Worm (Caenorhabditis elegans) whole organism, L1 larva: ENCODE data around the gene hxk-3.

Source experiments
- C04F5.9 ChIP-seq: sonication (generic microtip); optimal IDR thresholded peaks from 2 replicates; lab custom pipeline; 2016; ENCODE audit warnings: missing genetic modification characterization, missing compliant biosample characterization
- aly-2 ChIP-seq: fragments of 150-350 bp; optimal IDR thresholded peaks from 2 replicates; lab custom pipeline; 2014; ENCODE audit warnings: missing biosample characterization, missing genetic modification characterization
- blmp-1 ChIP-seq: fragments of 150-350 bp; optimal IDR thresholded peaks from 2 replicates; lab custom pipeline; 2014; ENCODE audit warnings: missing biosample characterization, missing genetic modification characterization
- ceh-90 ChIP-seq: sonication (generic microtip); optimal IDR thresholded peaks from 2 replicates; lab custom pipeline; 2016; ENCODE audit warnings: missing genetic modification characterization, missing compliant biosample characterization
- dpl-1 ChIP-seq, 3 experiments: fragments of 150-350 bp in 2 of 3; sonication (generic microtip) in 1 of 3; optimal IDR thresholded peaks; 2 replicates each; lab custom pipeline; 2014 to 2017; ENCODE audit warnings: missing biosample characterization in 3 of 3, missing genetic modification characterization in 3 of 3, missing genetic modification reagents in 3 of 3
- dsc-1 ChIP-seq: sonication (generic microtip); optimal IDR thresholded peaks from 2 replicates; lab custom pipeline; 2016; ENCODE audit warnings: mild to moderate bottlenecking, missing genetic modification characterization, missing compliant biosample characterization
- efl-1 ChIP-seq, 4 experiments: fragments of 150-350 bp; optimal IDR thresholded peaks in 3 of 4; peaks in 1 of 4; 1 replicate in 1 of 4; 2 replicates in 3 of 4; lab custom pipeline; 2014; ENCODE audit warnings: missing biosample characterization in 2 of 4, missing genetic modification characterization in 2 of 4, missing genetic modification reagents in 2 of 4
- egl-13 ChIP-seq: sonication (generic microtip); optimal IDR thresholded peaks from 2 replicates; lab custom pipeline; 2016; ENCODE audit warnings: missing genotype, missing genetic modification reagents, missing genetic modification characterization, missing compliant biosample characterization
- egl-27 ChIP-seq, 2 experiments: fragments of 150-350 bp in 1 of 2; sonication (generic microtip); optimal IDR thresholded peaks; 3 replicates each; lab custom pipeline; 2017 to 2018; ENCODE audit warnings: missing biosample characterization in 2 of 2, missing genetic modification characterization in 2 of 2, missing genetic modification reagents in 2 of 2
- elt-3 ChIP-seq, 6 experiments: fragments of 150-350 bp in 1 of 6; sonication (generic microtip); optimal IDR thresholded peaks; 2 replicates each; lab custom pipeline; 2017 to 2018; ENCODE audit warnings: missing biosample characterization in 6 of 6, missing genetic modification characterization in 6 of 6, inconsistent platforms in 1 of 6
- ets-5 ChIP-seq: fragments of 200-800 bp; sonication (Bioruptor generic); IDR thresholded peaks from 2 replicates; pipeline ENCODE4 v1.3.6; 2022; ENCODE audit warnings: missing genetic modification characterization, missing compliant biosample characterization
- fkh-10 ChIP-seq: sonication (generic microtip); optimal IDR thresholded peaks from 2 replicates; lab custom pipeline; 2017; ENCODE audit warnings: missing biosample characterization, missing genetic modification reagents, missing genetic modification characterization
- fkh-4 ChIP-seq: sonication (generic microtip); optimal IDR thresholded peaks from 2 replicates; lab custom pipeline; 2016; ENCODE audit warnings: missing compliant biosample characterization, missing genetic modification characterization, borderline replicate concordance
- fkh-8 ChIP-seq: sonication (generic microtip); optimal IDR thresholded peaks from 2 replicates; lab custom pipeline; 2016; ENCODE audit warnings: mild to moderate bottlenecking, missing genetic modification characterization, missing compliant biosample characterization
- fos-1 ChIP-seq: fragments of 150-350 bp; optimal IDR thresholded peaks from 2 replicates; lab custom pipeline; 2014; ENCODE audit warnings: missing biosample characterization, missing genetic modification characterization
- grh-1 ChIP-seq: fragments of 200-800 bp; sonication (Bioruptor generic); IDR thresholded peaks from 2 replicates; pipeline ENCODE4 v1.3.6; 2022; ENCODE audit warnings: missing genetic modification reagents, missing genetic modification characterization, missing compliant biosample characterization
- hlh-4 ChIP-seq: sonication (generic microtip); optimal IDR thresholded peaks from 2 replicates; lab custom pipeline; 2016; ENCODE audit warnings: mild to moderate bottlenecking, missing genetic modification characterization, missing compliant biosample characterization
- hpl-2 ChIP-seq: fragments of 150-350 bp; optimal IDR thresholded peaks from 2 replicates; lab custom pipeline; 2014; ENCODE audit warnings: missing biosample characterization, missing genetic modification reagents, missing genetic modification characterization
- jun-1 ChIP-seq: fragments of 150-350 bp; optimal IDR thresholded peaks from 2 replicates; lab custom pipeline; 2014; ENCODE audit warnings: missing biosample characterization, missing genetic modification reagents, missing genetic modification characterization
- lin-13 ChIP-seq: fragments of 150-350 bp; optimal IDR thresholded peaks from 2 replicates; lab custom pipeline; 2014; ENCODE audit warnings: missing biosample characterization, missing genetic modification reagents, missing genetic modification characterization
- lin-14 ChIP-seq: fragments of 200-800 bp; sonication (Bioruptor generic); optimal IDR thresholded peaks from 2 replicates; lab custom pipeline; 2018; ENCODE audit warnings: mild to moderate bottlenecking, missing genetic modification characterization, moderate library complexity, missing compliant biosample characterization
- lin-15B ChIP-seq: fragments of 150-350 bp; sonication (generic microtip); optimal IDR thresholded peaks from 3 replicates; lab custom pipeline; 2014; ENCODE audit warnings: missing biosample characterization, missing genetic modification characterization
- lin-39 ChIP-seq: fragments of 150-350 bp; optimal IDR thresholded peaks from 2 replicates; lab custom pipeline; 2014; ENCODE audit warnings: missing biosample characterization, missing genetic modification reagents, missing genetic modification characterization
- lir-3 ChIP-seq: sonication (generic microtip); optimal IDR thresholded peaks from 2 replicates; lab custom pipeline; 2016; ENCODE audit warnings: mild to moderate bottlenecking, missing genetic modification characterization, moderate library complexity, missing compliant biosample characterization; ENCODE audit not compliant: poor library complexity
- lsy-2 ChIP-seq, 2 experiments: fragments of 150-350 bp; optimal IDR thresholded peaks; 2 replicates each; lab custom pipeline; 2014; ENCODE audit warnings: missing biosample characterization in 2 of 2, missing genetic modification characterization in 2 of 2
- mab-9 ChIP-seq: fragments of 200-800 bp; sonication (Bioruptor generic); IDR thresholded peaks from 2 replicates; pipeline ENCODE4 v1.3.6; 2022; ENCODE audit warnings: missing genetic modification reagents, missing genetic modification characterization, missing compliant biosample characterization
- mep-1 ChIP-seq: fragments of 150-350 bp; optimal IDR thresholded peaks from 2 replicates; lab custom pipeline; 2014; ENCODE audit warnings: missing biosample characterization, missing genetic modification characterization
- nhr-11 ChIP-seq: fragments of 150-350 bp; optimal IDR thresholded peaks from 2 replicates; lab custom pipeline; 2014; ENCODE audit warnings: missing biosample characterization, missing genetic modification characterization
- nhr-12 ChIP-seq: sonication (generic microtip); optimal IDR thresholded peaks from 2 replicates; lab custom pipeline; 2017; ENCODE audit warnings: missing biosample characterization, missing genetic modification characterization
- nhr-237 ChIP-seq: fragments of 150-350 bp; optimal IDR thresholded peaks from 2 replicates; lab custom pipeline; 2014; ENCODE audit warnings: missing biosample characterization, missing genetic modification characterization
- nhr-28 ChIP-seq: fragments of 150-350 bp; optimal IDR thresholded peaks from 2 replicates; lab custom pipeline; 2014; ENCODE audit warnings: missing biosample characterization, missing genetic modification characterization
- nhr-47 ChIP-seq: sonication (generic microtip); optimal IDR thresholded peaks from 2 replicates; lab custom pipeline; 2016; ENCODE audit warnings: mild to moderate bottlenecking, missing genetic modification characterization, moderate library complexity, missing compliant biosample characterization
- nhr-71 ChIP-seq: sonication (generic microtip); optimal IDR thresholded peaks from 2 replicates; lab custom pipeline; 2016; ENCODE audit warnings: mild to moderate bottlenecking, missing genetic modification characterization, moderate library complexity, missing compliant biosample characterization
- nhr-76 ChIP-seq: sonication (generic microtip); optimal IDR thresholded peaks from 2 replicates; lab custom pipeline; 2017; ENCODE audit warnings: missing biosample characterization, missing genetic modification characterization
- nhr-77 ChIP-seq: fragments of 150-350 bp; optimal IDR thresholded peaks from 2 replicates; lab custom pipeline; 2014; ENCODE audit warnings: missing biosample characterization, missing genetic modification characterization
- nhr-84 ChIP-seq: sonication (generic microtip); optimal IDR thresholded peaks from 2 replicates; lab custom pipeline; 2017; ENCODE audit warnings: missing biosample characterization, missing genetic modification characterization
- pag-3 ChIP-seq: sonication (generic microtip); optimal IDR thresholded peaks from 2 replicates; lab custom pipeline; 2017; ENCODE audit warnings: missing genetic modification characterization, mild to moderate bottlenecking, missing compliant biosample characterization, antibody characterized with exemption, borderline replicate concordance; ENCODE audit not compliant: insufficient read depth
- sptf-1 ChIP-seq: fragments of 150-350 bp; optimal IDR thresholded peaks from 2 replicates; lab custom pipeline; 2014; ENCODE audit warnings: missing biosample characterization, missing genetic modification characterization
- tbx-2 ChIP-seq: sonication (generic microtip); optimal IDR thresholded peaks from 2 replicates; lab custom pipeline; 2016; ENCODE audit warnings: missing genetic modification characterization, missing compliant biosample characterization
- unc-130 ChIP-seq: fragments of 150-350 bp; optimal IDR thresholded peaks from 2 replicates; lab custom pipeline; 2017; ENCODE audit warnings: missing biosample characterization, missing genetic modification characterization, inconsistent platforms
- unc-30 ChIP-seq: sonication (generic microtip); optimal IDR thresholded peaks from 2 replicates; lab custom pipeline; 2017; ENCODE audit warnings: missing biosample characterization, missing genetic modification characterization
- unc-86 ChIP-seq: sonication (generic microtip); optimal IDR thresholded peaks from 2 replicates; lab custom pipeline; 2016; ENCODE audit warnings: missing genetic modification characterization, missing compliant biosample characterization
- unc-98 ChIP-seq: fragments of 200-800 bp; sonication (Bioruptor generic); IDR thresholded peaks from 2 replicates; pipeline ENCODE4 v1.3.6; 2022; ENCODE audit warnings: missing genetic modification characterization, missing compliant biosample characterization
- vab-15 ChIP-seq: sonication (generic microtip); optimal IDR thresholded peaks from 2 replicates; lab custom pipeline; 2017; ENCODE audit warnings: missing genotype, mild to moderate bottlenecking, missing genetic modification characterization, missing compliant biosample characterization
- xbp-1 ChIP-seq: sonication (generic microtip); optimal IDR thresholded peaks from 2 replicates; lab custom pipeline; 2016; ENCODE audit warnings: missing genetic modification characterization, missing compliant biosample characterization
- zip-4 ChIP-seq: fragments of 200-800 bp; sonication (Bioruptor generic); optimal IDR thresholded peaks from 2 replicates; lab custom pipeline; 2018; ENCODE audit warnings: mild to moderate bottlenecking, missing genetic modification characterization, moderate library complexity, missing compliant biosample characterization
- ztf-11 ChIP-seq, 2 experiments: sonication (generic microtip); optimal IDR thresholded peaks; 2 replicates each; lab custom pipeline; 2016 to 2017; ENCODE audit warnings: missing genetic modification characterization in 2 of 2, missing biosample characterization in 1 of 2, missing compliant biosample characterization in 1 of 2
- ztf-4 ChIP-seq: fragments of 150-350 bp; optimal IDR thresholded peaks from 2 replicates; lab custom pipeline; 2014; ENCODE audit warnings: missing biosample characterization, missing genetic modification characterization

hxk-3 gene

DNA sequence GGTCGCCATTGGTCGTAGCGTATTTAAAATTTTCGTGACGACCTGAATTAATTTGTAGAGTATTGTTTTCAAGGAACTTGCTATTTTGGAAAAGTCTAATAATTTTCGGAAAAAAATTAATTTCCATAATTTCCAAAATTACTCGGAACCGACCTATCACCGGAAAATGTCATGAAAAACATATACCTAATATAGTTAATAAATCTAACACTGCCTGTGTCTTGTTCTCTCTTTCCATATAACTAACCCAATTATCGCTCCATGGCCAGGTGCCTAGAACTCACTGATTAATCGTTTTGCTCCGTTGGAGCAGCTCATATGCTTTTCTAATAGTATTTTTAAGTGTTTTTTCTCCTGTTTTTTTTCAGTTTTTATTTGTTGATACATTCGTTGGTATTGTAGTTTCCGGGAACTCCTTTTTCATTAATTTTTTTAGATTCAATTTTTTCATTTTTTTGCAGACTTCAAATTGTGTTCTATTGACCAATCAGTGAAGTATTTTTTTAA, 12.4 kb upstream of the hxk-3 start, which contains the start of gene Y77E11A.16:
Y77E11A.16 (plus strand) TSS at position 457 of the 507 bp plus-strand sequence.
- peak; percentile 57 for TF ChIP-seq nhr-71 (tag; lab: Kevin White, UChicago)
- no peak for TF ChIP-seq lin-15B (tag; lab: Kevin White, UChicago)
- no peak for TF ChIP-seq efl-1 (optimal IDR thresholded peaks at IDR 0.05; lab: Kevin White, UChicago)
- no peak for TF ChIP-seq efl-1 (GFP tag; optimal IDR thresholded peaks at IDR 0.05 in 1 of 2; lab: Kevin White, UChicago)
- no peak for TF ChIP-seq ztf-4
- TF ChIP-seq lin-14 (GFP tag; lab: Kevin White, UChicago), result peak; percentile 61
- TF ChIP-seq dsc-1 (tag; lab: Kevin White, UChicago), result no peak
- peak; percentile 17 for TF ChIP-seq fkh-8 (tag; lab: Kevin White, UChicago)
- no peak for TF ChIP-seq fkh-4 (tag; lab: Kevin White, UChicago)
- peak; percentile 37 for TF ChIP-seq nhr-47 (tag; lab: Kevin White, UChicago)

DNA sequence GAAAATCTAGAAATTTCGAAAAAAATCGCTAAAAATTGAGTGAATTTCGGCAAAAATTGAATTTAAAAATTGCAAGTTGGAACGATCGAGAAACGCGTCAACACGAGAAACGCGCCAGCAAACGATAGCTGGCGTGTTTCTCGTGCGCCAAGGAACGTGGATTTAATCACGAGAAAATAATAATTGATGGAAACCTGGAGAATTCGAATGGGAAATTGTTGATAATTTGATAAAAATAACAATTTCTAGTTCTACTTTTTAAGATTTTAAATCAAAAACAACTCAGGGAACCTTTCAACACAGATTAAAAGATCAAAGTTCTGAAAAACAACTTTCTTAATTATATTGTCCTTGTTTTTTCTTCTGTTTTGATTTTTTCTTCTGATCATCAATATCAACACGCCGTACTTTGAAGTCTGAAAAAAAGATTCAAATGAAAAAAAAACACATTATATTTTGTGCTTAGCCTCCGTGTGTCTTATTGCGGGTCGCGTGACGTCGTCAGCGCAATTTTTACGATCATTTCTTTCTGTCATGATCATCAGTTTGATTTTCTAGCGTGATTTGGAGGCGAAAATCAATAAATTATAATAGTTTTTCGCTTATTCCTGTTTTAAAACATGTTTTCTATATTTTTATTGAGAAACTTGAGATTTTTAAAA, 1.3 kb upstream of the hxk-3 start, which contains the start of gene npp-20:
npp-20 (minus strand) TSS at position 6 of the 662 bp plus-strand sequence.
- TF ChIP-seq blmp-1 (peak; percentile 38), fkh-10 (no peak), C04F5.9 (tag; lab: Kevin White, UChicago) (no peak), lin-13 (GFP tag; lab: Kevin White, UChicago) (peak; percentile 55), fos-1 (tag; lab: Kevin White, UChicago) (no peak), mab-9 (GFP tag; lab: Robert Waterston, UW) (no peak), egl-13 (tag; lab: Kevin White, UChicago) (no peak), unc-130 (peak; percentile 39), unc-30 (tag; lab: Kevin White, UChicago) (no peak), ztf-4 (no peak), nhr-12 (no peak), nhr-11 (tag; lab: Kevin White, UChicago) (no peak), hpl-2 (peak; percentile 39), nhr-84 (tag; lab: Kevin White, UChicago) (no peak), jun-1 (tag; lab: Kevin White, UChicago) (peak; percentile 5), nhr-77 (tag; lab: Kevin White, UChicago) (no peak), vab-15 (no peak), dpl-1 (GFP tag; optimal IDR thresholded peaks at IDR 0.05; lab: Kevin White, UChicago) (peak; percentile 62 to 78 (median 78)), nhr-71 (tag; lab: Kevin White, UChicago) (peak; percentile 75), ceh-90 (tag; lab: Kevin White, UChicago) (peak; percentile 41), nhr-47 (tag; lab: Kevin White, UChicago) (peak; percentile 83), hlh-4 (no peak), ets-5 (GFP tag; lab: Robert Waterston, UW) (no peak), mep-1 (tag; lab: Kevin White, UChicago) (peak; percentile 84), grh-1 (GFP tag; lab: Robert Waterston, UW) (peak; percentile 66), ztf-11 (tag; optimal IDR thresholded peaks at IDR 0.05; lab: Kevin White, UChicago) (no peak), lsy-2 (tag; optimal IDR thresholded peaks at IDR 0.05; lab: Kevin White, UChicago) (peak; percentile 75 to 79), dsc-1 (tag; lab: Kevin White, UChicago) (peak; percentile 65), sptf-1 (no peak), lin-39 (tag; lab: Kevin White, UChicago) (peak; percentile 84), tbx-2 (tag; lab: Kevin White, UChicago) (peak; percentile 54), lir-3 (no peak), egl-27 (tag; optimal IDR thresholded peaks at IDR 0.05; lab: Kevin White, UChicago) (no peak), xbp-1 (tag; lab: Kevin White, UChicago) (peak; percentile 67), nhr-76 (tag; lab: Kevin White, UChicago) (no peak), nhr-237 (no peak), nhr-28 (tag; lab: Kevin White, UChicago) (no peak), unc-86 (tag; lab: Kevin White, UChicago) (peak; percentile 36), aly-2 (tag; lab: Kevin White, UChicago) (peak; percentile 12), elt-3 (tag; optimal IDR thresholded peaks at IDR 0.05; lab: Kevin White, UChicago) (peak in 1 of 6 experiments; percentile 6), pag-3 (tag; lab: Kevin White, UChicago) (no peak), unc-98 (GFP tag; lab: Robert Waterston, UW) (no peak), zip-4 (GFP tag; lab: Kevin White, UChicago) (peak; percentile 19)
